Fruit fly (Drosophila melanogaster): ENCODE results near the gene MAGE.

Gene MAGE

dm6 chr3R:7139188-7140038, 15.6 kb downstream of the MAGE start:
- TF ChIP-seq CG11617 (GFP tag; optimal IDR thresholded peaks at IDR 0.05): no peak
- TF ChIP-seq CG1620 (GFP tag; optimal IDR thresholded peaks at IDR 0.05): no peak

DNA sequence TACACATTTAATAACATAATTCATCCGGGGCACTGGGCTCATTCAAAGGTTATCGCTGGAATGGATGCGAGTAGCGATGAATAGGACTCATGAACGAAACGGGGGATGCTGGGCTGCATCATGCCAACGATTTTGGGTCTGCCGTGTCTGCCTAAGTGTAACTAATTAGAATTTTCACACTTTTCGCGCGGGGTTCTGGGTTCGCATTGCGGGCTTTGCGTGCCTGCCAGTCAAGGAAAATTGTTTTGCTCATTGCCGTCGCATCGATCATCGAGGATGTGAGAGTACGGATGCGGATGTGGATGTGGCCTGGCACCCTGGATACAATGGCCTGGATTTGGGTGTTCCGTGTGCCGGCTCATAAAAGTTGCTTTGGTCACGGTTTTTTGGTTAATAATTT, 16.9 kb downstream of the MAGE start:
- TF ChIP-seq CG33017 (tag; optimal IDR thresholded peaks at IDR 0.05) (no peak), CG11617 (GFP tag; optimal IDR thresholded peaks at IDR 0.05) (no peak), kay (GFP tag; ENCODE audit: borderline replicate concordance) (no peak), pad (GFP tag; optimal IDR thresholded peaks at IDR 0.05) (no peak), CG5204 (GFP tag; optimal IDR thresholded peaks at IDR 0.05) (no peak), Mnt (GFP tag; optimal IDR thresholded peaks at IDR 0.05) (no peak), CG14711 (tag; optimal IDR thresholded peaks at IDR 0.05) (no peak), cic (GFP tag; optimal IDR thresholded peaks at IDR 0.05) (no peak), CG7045 (GFP tag; optimal IDR thresholded peaks at IDR 0.05) (no peak)

dm6 chr3R:7137207-7137606, 17.8 kb downstream of the MAGE start:
- TF ChIP-seq CG14711 (tag; optimal IDR thresholded peaks at IDR 0.05): no peak
- no peak for TF ChIP-seq kay (GFP tag; ENCODE audit: borderline replicate concordance)

DNA sequence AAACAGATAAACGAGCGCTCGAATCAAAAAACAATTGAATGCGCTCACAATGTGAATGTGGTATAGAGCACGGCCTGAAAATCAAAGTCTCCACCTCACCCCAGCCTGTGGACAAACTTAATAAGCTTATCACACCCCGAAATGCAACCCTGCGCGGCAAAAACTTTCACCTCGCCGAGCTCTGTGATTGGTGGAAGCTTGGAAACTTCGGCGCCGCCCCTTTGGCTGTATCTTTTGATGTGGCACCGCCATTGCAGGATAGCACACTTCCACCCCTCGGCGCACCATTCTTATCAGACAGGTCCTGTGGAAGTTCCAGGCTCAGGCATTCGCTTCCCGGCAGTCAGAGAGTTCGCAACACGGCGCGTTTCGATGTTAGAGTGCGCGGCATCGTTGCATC, 19.1 kb downstream of the MAGE start, which contains the start of gene Fer1:
Fer1 (plus strand) TSS at position 326 of the 400 bp plus-strand sequence.
- TF ChIP-seq toe (GFP tag; optimal IDR thresholded peaks at IDR 0.05): no peak
- TF ChIP-seq cic (GFP tag; optimal IDR thresholded peaks at IDR 0.05): no peak
- TF ChIP-seq CG12768 (GFP tag; optimal IDR thresholded peaks at IDR 0.05): no peak
- no peak for TF ChIP-seq pad (GFP tag; optimal IDR thresholded peaks at IDR 0.05)
- TF ChIP-seq cnc (optimal IDR thresholded peaks at IDR 0.05): no peak
- no peak for TF ChIP-seq CG14711 (tag; optimal IDR thresholded peaks at IDR 0.05)
- no peak for TF ChIP-seq CG7045 (GFP tag; optimal IDR thresholded peaks at IDR 0.05)

- TF ChIP-seq bab1 (GFP tag; optimal IDR thresholded peaks at IDR 0.05) (no peak), cnc (optimal IDR thresholded peaks at IDR 0.05) (no peak), Clk (GFP tag; optimal IDR thresholded peaks at IDR 0.05) (no peak), ovo (GFP tag; optimal IDR thresholded peaks at IDR 0.05) (no peak)
Measured at dm6 chr3R:7134715-7135505, 20.1 kb downstream of the MAGE start.

DNA sequence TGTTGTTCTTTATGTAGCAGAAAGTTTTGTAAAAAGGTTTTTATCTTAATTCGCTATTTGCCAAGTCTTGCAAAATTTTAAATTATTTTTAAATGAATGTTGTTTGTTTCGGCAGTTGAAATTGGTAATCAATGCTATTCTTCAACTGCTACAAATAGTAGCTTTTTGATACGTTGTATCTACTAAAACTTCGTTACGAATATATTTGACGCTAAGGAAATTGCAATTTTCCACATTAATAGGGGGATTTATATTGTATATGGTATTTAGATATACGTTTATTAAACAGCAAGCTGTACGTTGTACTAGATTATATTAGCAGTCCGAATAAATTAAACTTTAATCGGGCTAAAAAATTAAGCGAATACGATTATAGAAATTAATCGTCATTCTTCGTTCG, 23.7 kb downstream of the MAGE start, which contains the start of gene CG31493:
CG31493 (plus strand) TSS at position 301 of the 400 bp plus-strand sequence.
- TF ChIP-seq pad (GFP tag; optimal IDR thresholded peaks at IDR 0.05) (no peak), Crg-1 (GFP tag; optimal IDR thresholded peaks at IDR 0.05) (no peak), Hr96 (GFP tag; optimal IDR thresholded peaks at IDR 0.05) (no peak), CG12768 (GFP tag; optimal IDR thresholded peaks at IDR 0.05) (no peak), bab1 (GFP tag; optimal IDR thresholded peaks at IDR 0.05) (no peak), CG14711 (tag; optimal IDR thresholded peaks at IDR 0.05) (no peak), toe (GFP tag; optimal IDR thresholded peaks at IDR 0.05) (no peak), CG5204 (GFP tag; optimal IDR thresholded peaks at IDR 0.05) (no peak), Clk (GFP tag; optimal IDR thresholded peaks at IDR 0.05) (no peak), CG7101 (tag; optimal IDR thresholded peaks at IDR 0.05) (no peak), CG7045 (GFP tag; optimal IDR thresholded peaks at IDR 0.05) (no peak), kay (GFP tag; ENCODE audit: borderline replicate concordance) (no peak), CG11617 (GFP tag; optimal IDR thresholded peaks at IDR 0.05) (no peak), tj (GFP tag; optimal IDR thresholded peaks at IDR 0.05) (no peak), cnc (optimal IDR thresholded peaks at IDR 0.05) (no peak), ovo (GFP tag; optimal IDR thresholded peaks at IDR 0.05) (no peak), cic (GFP tag; optimal IDR thresholded peaks at IDR 0.05) (no peak), CG33017 (tag; optimal IDR thresholded peaks at IDR 0.05) (no peak), CG1620 (GFP tag; optimal IDR thresholded peaks at IDR 0.05) (no peak)

DNA sequence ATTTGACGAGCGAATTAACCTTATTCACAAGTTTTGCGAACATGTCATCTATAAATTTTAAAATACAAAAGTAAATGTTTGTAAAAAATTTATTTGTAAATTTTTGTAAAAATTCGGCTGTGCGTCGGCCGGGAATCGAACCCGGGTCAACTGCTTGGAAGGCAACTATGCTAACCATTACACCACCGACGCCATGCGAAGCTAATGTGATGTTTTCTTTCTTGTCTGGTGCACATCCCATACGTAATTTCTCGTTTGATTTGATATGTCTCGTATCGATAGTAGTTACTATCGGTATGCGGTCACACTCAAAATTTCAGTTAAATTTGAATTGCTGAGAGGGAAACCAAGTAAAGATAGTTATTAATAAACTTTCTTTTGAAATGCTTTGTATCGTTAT, 24.2 kb downstream of the MAGE start:
- no peak for TF ChIP-seq CG7045 (GFP tag; optimal IDR thresholded peaks at IDR 0.05)
- peak; percentile 11 for TF ChIP-seq bab1 (GFP tag; optimal IDR thresholded peaks at IDR 0.05)
